Fruit fly (Drosophila melanogaster) whole organism, wandering third instar larva: Measurements from ENCODE around the gene Trf.

Source experiments
- Abd-B ChIP-seq: fragments of >200 bp; optimal IDR thresholded peaks from 2 replicates; lab custom pipeline; 2017; ENCODE audit warnings: missing biosample characterization, missing genetic modification characterization
- CG32264 ChIP-seq: fragments of 200-800 bp; sonication (Bioruptor generic); optimal IDR thresholded peaks from 2 replicates; lab custom pipeline; 2016; ENCODE audit warnings: missing biosample characterization, missing genetic modification characterization
- CG9705 ChIP-seq: fragments of 200-800 bp; sonication (Bioruptor generic); optimal IDR thresholded peaks from 2 replicates; lab custom pipeline; 2018; ENCODE audit warnings: missing biosample characterization, mild to moderate bottlenecking, missing genetic modification characterization
- CrebA ChIP-seq: fragments of 200-800 bp; sonication (Bioruptor generic); optimal IDR thresholded peaks from 2 replicates; lab custom pipeline; 2016; ENCODE audit warnings: missing biosample characterization, mild to moderate bottlenecking, missing genetic modification characterization, borderline replicate concordance
- Dfd ChIP-seq: fragments of >200 bp; optimal IDR thresholded peaks from 2 replicates; lab custom pipeline; 2017; ENCODE audit warnings: missing biosample characterization, missing genetic modification characterization
- Dif ChIP-seq: fragments of 200-275, 200-300 bp; sonication (Bioruptor generic); optimal IDR thresholded peaks from 2 replicates; lab custom pipeline; 2018; ENCODE audit warnings: missing biosample characterization, missing genetic modification characterization; ENCODE audit not compliant: partially characterized antibody
- GATAd ChIP-seq: sonication (Bioruptor generic); optimal IDR thresholded peaks from 2 replicates; lab custom pipeline; 2016; ENCODE audit warnings: missing biosample characterization, missing genetic modification characterization
- HLH106 ChIP-seq: fragments of 200-800 bp; optimal IDR thresholded peaks from 3 replicates; lab custom pipeline; 2019; ENCODE audit warnings: missing biosample characterization, mild to moderate bottlenecking, missing genetic modification characterization, moderate library complexity
- Hnf4 ChIP-seq: fragments of 200-800 bp; sonication (Bioruptor generic); optimal IDR thresholded peaks from 2 replicates; lab custom pipeline; 2016; ENCODE audit warnings: missing biosample characterization, mild to moderate bottlenecking, missing genetic modification characterization
- Hr78 ChIP-seq: fragments of >200 bp; optimal IDR thresholded peaks from 2 replicates; lab custom pipeline; 2017; ENCODE audit warnings: missing biosample characterization, missing genetic modification characterization
- Hr83 ChIP-seq: fragments of 200-300 bp; sonication (Bioruptor generic); optimal IDR thresholded peaks from 2 replicates; lab custom pipeline; 2016; ENCODE audit warnings: missing biosample characterization, mild to moderate bottlenecking, missing genetic modification characterization, moderate library complexity; ENCODE audit not compliant: poor library complexity, severe bottlenecking
- Jra ChIP-seq: sonication (Bioruptor generic); optimal IDR thresholded peaks from 2 replicates; lab custom pipeline; 2016; ENCODE audit warnings: missing biosample characterization, missing genetic modification characterization
- Mio ChIP-seq: sonication (Bioruptor generic); optimal IDR thresholded peaks from 2 replicates; lab custom pipeline; 2016; ENCODE audit warnings: missing biosample characterization, missing genetic modification characterization
- N ChIP-seq: fragments of >200 bp; optimal IDR thresholded peaks from 2 replicates; lab custom pipeline; 2018; ENCODE audit warnings: missing biosample characterization, missing external identifiers, missing genetic modification characterization
- OdsH ChIP-seq: fragments of 200-800 bp; sonication (Bioruptor generic); optimal IDR thresholded peaks from 2 replicates; lab custom pipeline; 2016; ENCODE audit warnings: missing biosample characterization, mild to moderate bottlenecking, missing genetic modification characterization
- Rel ChIP-seq, 2 experiments: fragments of 200-800 bp; sonication (Bioruptor generic) in 1 of 2; optimal IDR thresholded peaks; 2 replicates in 1 of 2; 3 replicates in 1 of 2; lab custom pipeline; 2016 to 2019; ENCODE audit warnings: mild to moderate bottlenecking in 2 of 2, missing biosample characterization in 2 of 2, missing genetic modification characterization in 2 of 2, moderate library complexity in 1 of 2
- Sp1 ChIP-seq: fragments of 200-800 bp; sonication (Bioruptor generic); optimal IDR thresholded peaks from 3 replicates; lab custom pipeline; 2019; ENCODE audit warnings: missing biosample characterization, mild to moderate bottlenecking, missing genetic modification characterization, moderate library complexity
- Vsx2 ChIP-seq: fragments of 200-300, 225-300 bp; sonication (Bioruptor generic); optimal IDR thresholded peaks from 2 replicates; lab custom pipeline; 2018; ENCODE audit warnings: missing biosample characterization, missing genetic modification characterization; ENCODE audit not compliant: partially characterized antibody
- br ChIP-seq: fragments of 200-800 bp; sonication (Bioruptor generic); optimal IDR thresholded peaks from 2 replicates; lab custom pipeline; 2016; ENCODE audit warnings: missing biosample characterization, missing genetic modification characterization
- dl ChIP-seq, 2 experiments: fragments of 175-275, 200-275 bp in 1 of 2; fragments of 200-275 bp in 1 of 2; sonication (Bioruptor generic); optimal IDR thresholded peaks; lab custom pipeline; 2018; ENCODE audit warnings: mild to moderate bottlenecking in 2 of 2, missing biosample characterization in 2 of 2, missing genetic modification characterization in 2 of 2, moderate library complexity in 2 of 2; ENCODE audit not compliant: partially characterized antibody in 2 of 2, insufficient read depth in 1 of 2
- dmrt93B ChIP-seq: fragments of 200-800 bp; sonication (Bioruptor generic); optimal IDR thresholded peaks from 2 replicates; lab custom pipeline; 2018; ENCODE audit warnings: missing biosample characterization, mild to moderate bottlenecking, missing genetic modification characterization
- dsf ChIP-seq: sonication (Bioruptor generic); optimal IDR thresholded peaks from 2 replicates; lab custom pipeline; 2016; ENCODE audit warnings: missing biosample characterization, missing genetic modification characterization, borderline replicate concordance
- foxo ChIP-seq, 2 experiments: fragments of 200-800 bp; sonication (Bioruptor generic); optimal IDR thresholded peaks; 2 replicates in 1 of 2; 3 replicates in 1 of 2; lab custom pipeline; 2016 to 2017; ENCODE audit warnings: missing biosample characterization in 2 of 2, missing genetic modification characterization in 2 of 2
- fru ChIP-seq: fragments of 200-800 bp; sonication (Bioruptor generic); optimal IDR thresholded peaks from 3 replicates; lab custom pipeline; 2016; ENCODE audit warnings: missing biosample characterization, mild to moderate bottlenecking, missing genetic modification characterization
- jim ChIP-seq: fragments of 175-275, 200-325 bp; sonication (Bioruptor generic); optimal IDR thresholded peaks from 2 replicates; lab custom pipeline; 2016; ENCODE audit warnings: missing biosample characterization, mild to moderate bottlenecking, missing genetic modification characterization
- lola ChIP-seq: fragments of >200 bp; optimal IDR thresholded peaks from 2 replicates; lab custom pipeline; 2017; ENCODE audit warnings: missing biosample characterization, missing genetic modification characterization
- pan ChIP-seq: fragments of >200 bp; optimal IDR thresholded peaks from 2 replicates; lab custom pipeline; 2017
- psq ChIP-seq: fragments of 200-800 bp; sonication (Bioruptor generic); optimal IDR thresholded peaks from 3 replicates; lab custom pipeline; 2017; ENCODE audit warnings: missing biosample characterization, mild to moderate bottlenecking, missing genetic modification characterization, moderate library complexity
- rgr ChIP-seq: fragments of 200-800 bp; sonication (Bioruptor generic); optimal IDR thresholded peaks from 3 replicates; lab custom pipeline; 2016; ENCODE audit warnings: missing biosample characterization, mild to moderate bottlenecking, missing genetic modification characterization
- sage ChIP-seq: fragments of 200-800 bp; sonication (Bioruptor generic); optimal IDR thresholded peaks from 2 replicates; lab custom pipeline; 2016; ENCODE audit warnings: missing biosample characterization, mild to moderate bottlenecking, missing genetic modification characterization
- sv ChIP-seq: fragments of 200-800 bp; sonication (Bioruptor generic); optimal IDR thresholded peaks from 3 replicates; lab custom pipeline; 2016; ENCODE audit warnings: missing biosample characterization, missing genetic modification characterization
- tai ChIP-seq: sonication (Bioruptor generic); optimal IDR thresholded peaks from 2 replicates; lab custom pipeline; 2016; ENCODE audit warnings: missing biosample characterization, missing genetic modification characterization
- usp ChIP-seq: fragments of >200 bp; optimal IDR thresholded peaks from 2 replicates; lab custom pipeline; 2017; ENCODE audit warnings: missing biosample characterization, missing genetic modification characterization
- woc ChIP-seq: sonication (Bioruptor generic); optimal IDR thresholded peaks from 2 replicates; lab custom pipeline; 2016; ENCODE audit warnings: missing biosample characterization, mild to moderate bottlenecking, missing genetic modification characterization

Trf gene

dm6 chr2L:8072692-8073091 is at the start of gene Trf, which contains the start of gene MED20:
Gene Trf (plus strand): TSS chr2L:8072895.
Gene MED20 (minus strand): TSS chr2L:8072848.
- TF ChIP-seq sv (GFP tag; lab: Kevin White, UChicago): no peak
- TF ChIP-seq Vsx2 (GFP tag; lab: Kevin White, UChicago): no peak
- no peak for TF ChIP-seq woc
- TF ChIP-seq dsf: no peak
- no peak for TF ChIP-seq foxo (GFP tag; optimal IDR thresholded peaks at IDR 0.05; lab: Kevin White, UChicago)
- no peak for TF ChIP-seq usp
- TF ChIP-seq CG9705 (GFP tag; lab: Kevin White, UChicago): no peak
- no peak for TF ChIP-seq Hr78 (GFP tag; lab: Kevin White, UChicago)
- no peak for TF ChIP-seq Mio (GFP tag; lab: Kevin White, UChicago)

dm6 chr2L:8024325-8024724 is 48.4 kb upstream of the Trf start:
- TF ChIP-seq Hnf4 (GFP tag; lab: Kevin White, UChicago) (no peak), foxo (GFP tag; optimal IDR thresholded peaks at IDR 0.05; lab: Kevin White, UChicago) (no peak), rgr (GFP tag; lab: Kevin White, UChicago) (no peak), fru (GFP tag; lab: Kevin White, UChicago) (no peak), Dfd (GFP tag; lab: Kevin White, UChicago) (no peak), dmrt93B (no peak), pan (lab: Kevin White, UChicago) (no peak), Rel (GFP tag; optimal IDR thresholded peaks at IDR 0.05; lab: Kevin White, UChicago) (no peak), Rel (tag; optimal IDR thresholded peaks at IDR 0.05; lab: Kevin White, UChicago) (no peak), Jra (no peak), psq (no peak), GATAd (GFP tag; lab: Kevin White, UChicago) (no peak)

dm6 chr2L:8029160-8029852 is 43.4 kb upstream of the Trf start, which contains the start of gene baf:
Gene baf (plus strand): TSS chr2L:8029462.
- TF ChIP-seq Rel (GFP tag; optimal IDR thresholded peaks at IDR 0.05; lab: Kevin White, UChicago) (no peak), Rel (tag; optimal IDR thresholded peaks at IDR 0.05; lab: Kevin White, UChicago) (peak; percentile 42), CG9705 (GFP tag; lab: Kevin White, UChicago) (no peak)
- TF ChIP-seq, all 38 proteins: peak for 1

dm6 chr2L:8030102-8030501 is 42.6 kb upstream of the Trf start:
- TF ChIP-seq Abd-B (GFP tag; lab: Kevin White, UChicago) (no peak), HLH106 (tag; lab: Kevin White, UChicago) (no peak), usp (no peak), GATAd (GFP tag; lab: Kevin White, UChicago) (no peak), Dif (GFP tag; lab: Kevin White, UChicago) (no peak), Hr83 (no peak), psq (no peak), jim (GFP tag; lab: Kevin White, UChicago) (no peak), dsf (no peak), Hr78 (GFP tag; lab: Kevin White, UChicago) (no peak), CrebA (GFP tag; lab: Kevin White, UChicago) (no peak), pan (lab: Kevin White, UChicago) (no peak), CG32264 (GFP tag; lab: Kevin White, UChicago) (no peak), sage (GFP tag; lab: Kevin White, UChicago) (no peak), Mio (GFP tag; lab: Kevin White, UChicago) (no peak), Jra (no peak), Hnf4 (GFP tag; lab: Kevin White, UChicago) (no peak), rgr (GFP tag; lab: Kevin White, UChicago) (no peak), dl (GFP tag; optimal IDR thresholded peaks at IDR 0.05; lab: Kevin White, UChicago; ENCODE audit: insufficient read depth in 1 of 2, partially characterized antibody in 2 of 2) (no peak)

- TF ChIP-seq GATAd (GFP tag; lab: Kevin White, UChicago) (no peak), jim (GFP tag; lab: Kevin White, UChicago) (no peak), sv (GFP tag; lab: Kevin White, UChicago) (no peak), OdsH (GFP tag; lab: Kevin White, UChicago) (no peak), N (GFP tag; lab: Kevin White, UChicago) (peak; percentile 35), CG32264 (GFP tag; lab: Kevin White, UChicago) (no peak), Dfd (GFP tag; lab: Kevin White, UChicago) (no peak), woc (no peak), tai (no peak), dsf (no peak), br (GFP tag; lab: Kevin White, UChicago) (no peak), CrebA (GFP tag; lab: Kevin White, UChicago) (no peak), dmrt93B (no peak), foxo (GFP tag; optimal IDR thresholded peaks at IDR 0.05; lab: Kevin White, UChicago) (no peak), fru (GFP tag; lab: Kevin White, UChicago) (no peak), Abd-B (GFP tag; lab: Kevin White, UChicago) (no peak), pan (lab: Kevin White, UChicago) (no peak), Dif (GFP tag; lab: Kevin White, UChicago) (peak; percentile 62), rgr (GFP tag; lab: Kevin White, UChicago) (no peak), HLH106 (tag; lab: Kevin White, UChicago) (no peak), Hr83 (no peak), lola (GFP tag; lab: Kevin White, UChicago) (peak; percentile 54), Sp1 (GFP tag; lab: Kevin White, UChicago) (peak; percentile 43), Jra (no peak), psq (no peak), Mio (GFP tag; lab: Kevin White, UChicago) (no peak), Rel (GFP tag; optimal IDR thresholded peaks at IDR 0.05; lab: Kevin White, UChicago) (no peak), Rel (tag; optimal IDR thresholded peaks at IDR 0.05; lab: Kevin White, UChicago) (peak; percentile 72), CG9705 (GFP tag; lab: Kevin White, UChicago) (no peak)
These were observed 41.9 kb upstream of the Trf start, which contains the start of gene Cka for dm6 chr2L:8030693-8031210. Gene Cka (plus strand): TSS chr2L:8030721.
